Worm (Caenorhabditis elegans) whole organism, L2 larva: Measurements from ENCODE around the gene F49F1.18.

Experiments
- alr-1 ChIP-seq: fragments of 150-350 bp; optimal IDR thresholded peaks from 2 replicates; lab custom pipeline; 2014; ENCODE audit warnings: missing biosample characterization, missing genetic modification characterization
- ama-1 ChIP-seq: fragments of 150-350 bp; optimal IDR thresholded peaks from 2 replicates; lab custom pipeline; 2018; ENCODE audit warnings: inconsistent platforms
- egl-27 ChIP-seq: sonication (generic microtip); optimal IDR thresholded peaks from 3 replicates; lab custom pipeline; 2017; ENCODE audit warnings: missing biosample characterization, missing genetic modification reagents, missing genetic modification characterization
- fos-1 ChIP-seq: fragments of 150-350 bp; optimal IDR thresholded peaks from 2 replicates; lab custom pipeline; 2014; ENCODE audit warnings: missing biosample characterization, missing genetic modification characterization
- mbf-1 ChIP-seq: sonication (generic microtip); optimal IDR thresholded peaks from 2 replicates; lab custom pipeline; 2017; ENCODE audit warnings: missing biosample characterization, missing genetic modification characterization
- nhr-237 ChIP-seq: fragments of 150-350 bp; optimal IDR thresholded peaks from 2 replicates; lab custom pipeline; 2014; ENCODE audit warnings: missing biosample characterization, missing genetic modification characterization
- peb-1 ChIP-seq: fragments of 150-350 bp; optimal IDR thresholded peaks from 2 replicates; lab custom pipeline; 2014; ENCODE audit warnings: missing biosample characterization, missing genetic modification characterization
- sma-3 ChIP-seq: sonication (generic microtip); optimal IDR thresholded peaks from 2 replicates; lab custom pipeline; 2016; ENCODE audit warnings: missing genetic modification reagents, missing genetic modification characterization, missing compliant biosample characterization
- snpc-4 ChIP-seq: fragments of 150-350 bp; optimal IDR thresholded peaks from 2 replicates; lab custom pipeline; 2014; ENCODE audit warnings: missing biosample characterization, missing genetic modification characterization
- unc-62 ChIP-seq: fragments of 150-350 bp; optimal IDR thresholded peaks from 2 replicates; lab custom pipeline; 2014; ENCODE audit warnings: missing biosample characterization, missing genetic modification reagents, missing genetic modification characterization
- zag-1 ChIP-seq: fragments of 150-350 bp; optimal IDR thresholded peaks from 2 replicates; lab custom pipeline; 2014; ENCODE audit warnings: missing biosample characterization, missing genetic modification characterization

DNA sequence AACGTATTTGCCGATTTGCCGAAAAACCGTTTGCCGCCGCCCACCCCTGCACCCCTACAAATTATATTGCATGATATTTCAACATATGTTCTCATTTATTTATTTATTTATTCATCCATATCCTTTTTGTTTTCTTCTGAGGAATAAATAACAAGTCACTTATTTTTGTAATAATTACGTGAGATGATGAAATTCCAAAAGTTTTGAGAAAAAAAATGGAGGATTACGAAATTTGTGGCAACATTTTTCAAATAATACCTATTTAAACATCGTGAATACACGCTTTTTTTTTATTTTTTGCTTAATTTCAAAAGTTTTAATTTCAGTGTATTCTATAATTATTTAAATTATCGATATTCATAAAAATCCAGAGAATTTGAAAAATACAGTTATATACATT, 43.2 kb downstream of the F49F1.18 start:
- TF ChIP-seq sma-3 (GFP tag; lab: Kevin White, UChicago) (no peak), egl-27 (tag; lab: Kevin White, UChicago) (no peak), unc-62 (no peak), nhr-237 (tag; lab: Kevin White, UChicago) (no peak), fos-1 (tag; lab: Kevin White, UChicago) (no peak), ama-1 (lab: Kevin White, UChicago) (no peak), mbf-1 (tag; lab: Kevin White, UChicago) (no peak), snpc-4 (no peak), alr-1 (no peak), zag-1 (tag; lab: Kevin White, UChicago) (no peak), peb-1 (tag; lab: Kevin White, UChicago) (no peak)
